Worm (Caenorhabditis elegans): Measurements from ENCODE around the gene dsl-1.

The dsl-1 gene

ce11 chrIV:1207980-1208379, at the start of gene dsl-1:
dsl-1 (minus strand) TSS chrIV:1208080.
- no peak for TF ChIP-seq unc-62 (GFP tag; optimal IDR thresholded peaks at IDR 0.05)

- no peak for TF ChIP-seq unc-62 (GFP tag; optimal IDR thresholded peaks at IDR 0.05)
Measured at ce11 chrIV:1256723-1257122, 48.8 kb upstream of the dsl-1 start, which contains the start of gene clec-168. clec-168 (plus strand) TSS chrIV:1256969.

ce11 chrIV:1255632-1256031, 47.8 kb upstream of the dsl-1 start, which contains the start of gene clec-167:
clec-167 (minus strand) TSS chrIV:1255732.
- no peak for TF ChIP-seq unc-62 (GFP tag; optimal IDR thresholded peaks at IDR 0.05)

- TF ChIP-seq unc-62 (GFP tag; optimal IDR thresholded peaks at IDR 0.05) = no peak
Measured at ce11 chrIV:1251242-1251911, 43.5 kb upstream of the dsl-1 start, which contains the start of the genes clec-166 and F38A1.6. clec-166 (minus strand) TSS chrIV:1251342. F38A1.6 (plus strand) TSS chrIV:1251861.

ce11 chrIV:1246762-1247436, 39.0 kb upstream of the dsl-1 start, which contains the start of the genes clec-165 and F38A1.11:
clec-165 (minus strand) TSS chrIV:1246886.
F38A1.11 (plus strand) TSS chrIV:1247386.
- no peak for TF ChIP-seq unc-62 (GFP tag; optimal IDR thresholded peaks at IDR 0.05)

- TF ChIP-seq unc-62 (GFP tag; optimal IDR thresholded peaks at IDR 0.05) = no peak
Measured at ce11 chrIV:1245244-1245643, 37.4 kb upstream of the dsl-1 start, which contains the start of gene F38A1.9. F38A1.9 (minus strand) TSS chrIV:1245344.

- no peak for TF ChIP-seq unc-62 (GFP tag; optimal IDR thresholded peaks at IDR 0.05)
Measured at ce11 chrIV:1243295-1243694, 35.4 kb upstream of the dsl-1 start, which contains the start of gene F38A1.15. F38A1.15 (minus strand) TSS chrIV:1243395.

- TF ChIP-seq unc-62 (GFP tag; optimal IDR thresholded peaks at IDR 0.05) = no peak
Measured at ce11 chrIV:1239686-1240085, 31.8 kb upstream of the dsl-1 start, which contains the start of gene F38A1.8. F38A1.8 (minus strand) TSS chrIV:1239852.

- no peak for TF ChIP-seq unc-62 (GFP tag; optimal IDR thresholded peaks at IDR 0.05)
Measured at ce11 chrIV:1238147-1238546, 30.3 kb upstream of the dsl-1 start.

- no peak for TF ChIP-seq unc-62 (GFP tag; optimal IDR thresholded peaks at IDR 0.05)
Measured at ce11 chrIV:1235785-1236184, 27.9 kb upstream of the dsl-1 start.

ce11 chrIV:1234780-1235179, 26.9 kb upstream of the dsl-1 start:
- TF ChIP-seq unc-62 (GFP tag; optimal IDR thresholded peaks at IDR 0.05) = no peak

- TF ChIP-seq unc-62 (GFP tag; optimal IDR thresholded peaks at IDR 0.05) = no peak
Measured at ce11 chrIV:1232419-1233145, 24.7 kb upstream of the dsl-1 start.

- no peak for TF ChIP-seq unc-62 (GFP tag; optimal IDR thresholded peaks at IDR 0.05)
Measured at ce11 chrIV:1231589-1231988, 23.7 kb upstream of the dsl-1 start, which contains the start of gene W09G12.6. W09G12.6 (plus strand) TSS chrIV:1231889.

ce11 chrIV:1228675-1229130, 20.8 kb upstream of the dsl-1 start, which contains the start of gene W09G12.7:
W09G12.7 (plus strand) TSS chrIV:1229080.
- TF ChIP-seq unc-62 (GFP tag; optimal IDR thresholded peaks at IDR 0.05) = no peak

- TF ChIP-seq unc-62 (GFP tag; optimal IDR thresholded peaks at IDR 0.05) = no peak
Measured at ce11 chrIV:1225596-1226232, 17.8 kb upstream of the dsl-1 start, which contains the start of gene W09G12.8. W09G12.8 (plus strand) TSS chrIV:1226182.
